Worm (Caenorhabditis elegans): ENCODE data around the gene hlh-28.
"Not testable (repeated sequence)": the region's sequence is repeated elsewhere in the genome, so short reads cannot be mapped to it uniquely, and the experiment has no call there.

hlh-28 gene

ce11 chrX:17545498-17545897 is 5.4 kb upstream of the hlh-28 start (continued):
- no peak for TF ChIP-seq Y79H2A.3 (GFP tag; conservative IDR thresholded peaks at IDR 0.05)
- TF ChIP-seq cebp-1 (GFP tag; IDR thresholded peaks at IDR 0.05): no peak
- TF ChIP-seq cebp-1 (tag; optimal IDR thresholded peaks at IDR 0.05): no peak
- TF ChIP-seq gei-17 (GFP tag; optimal IDR thresholded peaks at IDR 0.05): peak; percentile 84

ce11 chrX:17548539-17548938 is 2.3 kb upstream of the hlh-28 start, which contains the start of gene hlh-29:
Gene hlh-29 (minus strand): TSS chrX:17548639.
- TF ChIP-seq Y67H2A.10 (GFP tag; conservative IDR thresholded peaks at IDR 0.05); ceh-79 (tag; optimal IDR thresholded peaks at IDR 0.05); pha-4 (tag; optimal IDR thresholded peaks at IDR 0.05): not testable (repeated sequence)

ce11 chrX:17553772-17554171 is 2.9 kb downstream of the hlh-28 start:
- no peak for TF ChIP-seq nfya-1 (tag; optimal IDR thresholded peaks at IDR 0.05; ENCODE audit: borderline replicate concordance, insufficient read depth)
- TF ChIP-seq zfh-2 (GFP tag; conservative IDR thresholded peaks at IDR 0.05): peak; percentile 64
- no peak for TF ChIP-seq madf-8 (GFP tag; conservative IDR thresholded peaks at IDR 0.05)
- no peak for TF ChIP-seq rpc-1 (optimal IDR thresholded peaks at IDR 0.05)
- TF ChIP-seq rpc-1 (tag; optimal IDR thresholded peaks at IDR 0.05): no peak
- TF ChIP-seq ztf-22 (GFP tag; optimal IDR thresholded peaks at IDR 0.05): no peak

- TF ChIP-seq ama-1 (optimal IDR thresholded peaks at IDR 0.05): no peak
- TF ChIP-seq ama-1 (GFP tag; optimal IDR thresholded peaks at IDR 0.05): no peak
- TF ChIP-seq repo-1 (tag; optimal IDR thresholded peaks at IDR 0.05): no peak
- TF ChIP-seq ceh-27 (GFP tag; optimal IDR thresholded peaks at IDR 0.05): peak; percentile 59
- TF ChIP-seq snpc-3.4 (tag; optimal IDR thresholded peaks at IDR 0.05): no peak
Measured at ce11 chrX:17562195-17562594, 11.3 kb downstream of the hlh-28 start.

- no peak for TF ChIP-seq xnd-1 (tag; optimal IDR thresholded peaks at IDR 0.05)
- TF ChIP-seq nhr-80 (tag; optimal IDR thresholded peaks at IDR 0.05): peak; percentile 20
Measured at ce11 chrX:17563411-17563810, 12.6 kb downstream of the hlh-28 start, which contains the start of gene F31A3.5. Gene F31A3.5 (minus strand): TSS chrX:17563610.

- TF ChIP-seq tbp1 (GFP tag; optimal IDR thresholded peaks at IDR 0.05): no peak
- TF ChIP-seq ceh-58 (GFP tag; IDR thresholded peaks at IDR 0.05): no peak
- TF ChIP-seq F37B4.10 (GFP tag; IDR thresholded peaks at IDR 0.05): no peak
- no peak for TF ChIP-seq hlh-26 (GFP tag; conservative IDR thresholded peaks at IDR 0.05)
- TF ChIP-seq sptf-2 (GFP tag; optimal IDR thresholded peaks at IDR 0.05): no peak
- TF ChIP-seq aptf-3 (GFP tag; IDR thresholded peaks at IDR 0.05): no peak
- TF ChIP-seq sea-2 (GFP tag; IDR thresholded peaks at IDR 0.05): no peak
- TF ChIP-seq unc-62 (GFP tag; optimal IDR thresholded peaks at IDR 0.05): no peak
- no peak for TF ChIP-seq ztf-3 (GFP tag; optimal IDR thresholded peaks at IDR 0.05)
- no peak for TF ChIP-seq Y53G8AR.9 (GFP tag; conservative IDR thresholded peaks at IDR 0.05)
Measured at ce11 chrX:17567378-17567777, 16.5 kb downstream of the hlh-28 start, which contains the start of gene F39B3.7. Gene F39B3.7 (minus strand): TSS chrX:17567478.

ce11 chrX:17579011-17579410 is 28.2 kb downstream of the hlh-28 start, which contains the start of gene F39B3.3:
Gene F39B3.3 (minus strand): TSS chrX:17579111.
- not testable (repeated sequence) for TF ChIP-seq tlf-1 (GFP tag; optimal IDR thresholded peaks at IDR 0.05); hlh-12 (tag; optimal IDR thresholded peaks at IDR 0.05); dpl-1 (GFP tag; optimal IDR thresholded peaks at IDR 0.05)
